Worm (Caenorhabditis elegans) whole organism, L3 larva: ENCODE results near the gene F36H9.2.

Source experiments
- R02D3.7 ChIP-seq: fragments of 150-350 bp; optimal IDR thresholded peaks from 2 replicates; lab custom pipeline; 2014; ENCODE audit warnings: missing biosample characterization, missing genetic modification characterization
- ZK546.5 ChIP-seq: sonication (generic microtip); optimal IDR thresholded peaks from 2 replicates; lab custom pipeline; 2017; ENCODE audit warnings: missing biosample characterization, missing genetic modification characterization
- ama-1 ChIP-seq: fragments of 150-350 bp; optimal IDR thresholded peaks from 2 replicates; lab custom pipeline; 2018
- ceh-16 ChIP-seq: sonication (generic microtip); optimal IDR thresholded peaks from 2 replicates; lab custom pipeline; 2017; ENCODE audit warnings: missing biosample characterization, missing genetic modification characterization
- ceh-28 ChIP-seq: fragments of 150-350 bp; optimal IDR thresholded peaks from 2 replicates; lab custom pipeline; 2014; ENCODE audit warnings: missing biosample characterization, missing genetic modification reagents, missing genetic modification characterization
- ceh-82 ChIP-seq: fragments of 150-350 bp; optimal IDR thresholded peaks from 2 replicates; lab custom pipeline; 2014; ENCODE audit warnings: missing biosample characterization, missing genetic modification characterization
- elt-1 ChIP-seq: fragments of 150-350 bp; optimal IDR thresholded peaks from 2 replicates; lab custom pipeline; 2014; ENCODE audit warnings: missing biosample characterization, missing genetic modification characterization
- elt-2 ChIP-seq: sonication (generic microtip); optimal IDR thresholded peaks from 2 replicates; lab custom pipeline; 2016; ENCODE audit warnings: missing genetic modification reagents, mild to moderate bottlenecking, missing genetic modification characterization, missing compliant biosample characterization
- elt-3 ChIP-seq, 3 experiments: fragments of 150-350 bp in 1 of 3; sonication (generic microtip) in 2 of 3; optimal IDR thresholded peaks; 2 replicates in 2 of 3; 4 replicates in 1 of 3; lab custom pipeline; 2014 to 2017; ENCODE audit warnings: missing biosample characterization in 3 of 3, missing genetic modification characterization in 3 of 3
- eor-1 ChIP-seq, 2 experiments: fragments of 150-350 bp; optimal IDR thresholded peaks; 2 replicates each; lab custom pipeline; 2014 to 2018; ENCODE audit warnings: missing biosample characterization in 2 of 2, missing genetic modification characterization in 2 of 2
- fkh-10 ChIP-seq: sonication (generic microtip); optimal IDR thresholded peaks from 2 replicates; lab custom pipeline; 2017; ENCODE audit warnings: missing biosample characterization, missing genetic modification reagents, missing genetic modification characterization
- fkh-2 ChIP-seq: fragments of 150-350 bp; optimal IDR thresholded peaks from 2 replicates; lab custom pipeline; 2014; ENCODE audit warnings: missing biosample characterization, missing genetic modification reagents, missing genetic modification characterization
- fos-1 ChIP-seq: fragments of 150-350 bp; optimal IDR thresholded peaks from 2 replicates; lab custom pipeline; 2014; ENCODE audit warnings: missing biosample characterization, missing genetic modification characterization
- hmg-11 ChIP-seq: sonication (generic microtip); optimal IDR thresholded peaks from 2 replicates; lab custom pipeline; 2016; ENCODE audit warnings: missing genetic modification characterization, missing compliant biosample characterization
- lin-15B ChIP-seq: fragments of 150-350 bp; optimal IDR thresholded peaks from 2 replicates; lab custom pipeline; 2014; ENCODE audit warnings: missing biosample characterization, missing genetic modification characterization
- lin-39 ChIP-seq: fragments of 150-350 bp; optimal IDR thresholded peaks from 2 replicates; lab custom pipeline; 2018; ENCODE audit warnings: missing biosample characterization, missing genetic modification reagents, missing genetic modification characterization
- lsy-12 ChIP-seq: sonication (generic microtip); optimal IDR thresholded peaks from 2 replicates; lab custom pipeline; 2016; ENCODE audit warnings: mild to moderate bottlenecking, missing genetic modification characterization, missing compliant biosample characterization
- mdl-1 ChIP-seq: fragments of 150-350 bp; optimal IDR thresholded peaks from 2 replicates; lab custom pipeline; 2014; ENCODE audit warnings: missing biosample characterization, missing genetic modification characterization
- nfya-1 ChIP-seq: sonication (generic microtip); optimal IDR thresholded peaks from 2 replicates; lab custom pipeline; 2017; ENCODE audit warnings: missing genetic modification characterization, mild to moderate bottlenecking, missing compliant biosample characterization, antibody characterized with exemption, moderate library complexity; ENCODE audit not compliant: insufficient read depth
- nhr-11 ChIP-seq: fragments of 150-350 bp; optimal IDR thresholded peaks from 2 replicates; lab custom pipeline; 2014; ENCODE audit warnings: missing biosample characterization, missing genetic modification characterization
- nhr-12 ChIP-seq: fragments of 150-350 bp; optimal IDR thresholded peaks from 2 replicates; lab custom pipeline; 2014; ENCODE audit warnings: missing biosample characterization, missing genetic modification characterization
- nhr-23 ChIP-seq: fragments of 150-350 bp; optimal IDR thresholded peaks from 2 replicates; lab custom pipeline; 2014; ENCODE audit warnings: missing biosample characterization, missing genetic modification reagents, missing genetic modification characterization
- nhr-237 ChIP-seq: fragments of 150-350 bp; optimal IDR thresholded peaks from 2 replicates; lab custom pipeline; 2014; ENCODE audit warnings: missing biosample characterization, missing genetic modification characterization
- nhr-25 ChIP-seq: sonication (generic microtip); optimal IDR thresholded peaks from 2 replicates; lab custom pipeline; 2017; ENCODE audit warnings: missing biosample characterization, missing genetic modification characterization
- nhr-28 ChIP-seq: fragments of 150-350 bp; optimal IDR thresholded peaks from 2 replicates; lab custom pipeline; 2014; ENCODE audit warnings: missing biosample characterization, missing genetic modification characterization
- nhr-43 ChIP-seq: sonication (generic microtip); optimal IDR thresholded peaks from 2 replicates; lab custom pipeline; 2016; ENCODE audit warnings: mild to moderate bottlenecking, missing genetic modification characterization, missing compliant biosample characterization; ENCODE audit not compliant: poor library complexity, severe bottlenecking
- nhr-76 ChIP-seq: fragments of 150-350 bp; sonication (generic microtip); optimal IDR thresholded peaks from 5 replicates; lab custom pipeline; 2014; ENCODE audit warnings: missing biosample characterization, missing genetic modification characterization
- nhr-77 ChIP-seq: fragments of 150-350 bp; optimal IDR thresholded peaks from 2 replicates; lab custom pipeline; 2014; ENCODE audit warnings: missing biosample characterization, missing genetic modification characterization
- pha-4 ChIP-seq: fragments of 150-350 bp; optimal IDR thresholded peaks from 2 replicates; lab custom pipeline; 2014; ENCODE audit warnings: missing biosample characterization, missing genetic modification reagents, missing genetic modification characterization
- sea-2 ChIP-seq: fragments of 150-350 bp; sonication (generic microtip); optimal IDR thresholded peaks from 4 replicates; lab custom pipeline; 2014; ENCODE audit warnings: missing biosample characterization, missing genetic modification reagents, missing genetic modification characterization
- skn-1 ChIP-seq: fragments of 150-350 bp; optimal IDR thresholded peaks from 2 replicates; lab custom pipeline; 2014; ENCODE audit warnings: missing biosample characterization, missing genetic modification characterization
- snpc-4 ChIP-seq: fragments of 150-350 bp; optimal IDR thresholded peaks from 2 replicates; lab custom pipeline; 2014; ENCODE audit warnings: missing biosample characterization, missing genetic modification characterization
- unc-39 ChIP-seq: sonication (generic microtip); optimal IDR thresholded peaks from 4 replicates; lab custom pipeline; 2017; ENCODE audit warnings: missing biosample characterization, missing genetic modification characterization
- unc-62 ChIP-seq: fragments of 150-350 bp; sonication (generic microtip); optimal IDR thresholded peaks from 4 replicates; lab custom pipeline; 2014; ENCODE audit warnings: missing biosample characterization, missing genetic modification reagents, missing genetic modification characterization
- zag-1 ChIP-seq: fragments of 150-350 bp; optimal IDR thresholded peaks from 2 replicates; lab custom pipeline; 2014; ENCODE audit warnings: missing biosample characterization, missing genetic modification characterization
- ztf-11 ChIP-seq: fragments of 150-350 bp; optimal IDR thresholded peaks from 2 replicates; lab custom pipeline; 2014; ENCODE audit warnings: missing biosample characterization, missing genetic modification characterization
- ztf-4 ChIP-seq: fragments of 150-350 bp; optimal IDR thresholded peaks from 2 replicates; lab custom pipeline; 2014; ENCODE audit warnings: missing biosample characterization, missing genetic modification characterization

The F36H9.2 gene

DNA sequence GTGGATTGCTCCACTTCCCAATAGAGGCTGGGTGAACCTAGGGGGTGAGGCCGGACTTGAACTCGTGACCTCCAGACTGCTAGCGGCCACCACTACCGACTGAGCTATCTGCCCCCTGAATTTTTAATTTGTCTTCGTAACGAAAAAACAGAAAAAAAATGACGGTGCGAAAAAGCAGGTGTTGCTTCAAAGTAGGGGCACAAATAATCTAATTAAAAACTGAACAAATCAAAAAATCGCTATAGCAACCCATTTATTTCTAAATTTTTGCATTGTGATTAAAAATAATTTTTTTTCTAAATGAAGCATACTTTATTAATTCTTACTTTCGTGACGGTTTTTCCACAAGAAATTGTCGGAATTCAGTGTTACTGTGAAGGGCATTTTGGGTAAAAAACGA is 9.6 kb downstream of the F36H9.2 start, which contains the start of gene F36H9.10:
Gene F36H9.10 (plus strand): TSS at position 301 of the 400 bp plus-strand sequence.
- TF ChIP-seq fos-1 (no peak), ceh-82 (tag; lab: Kevin White, UChicago) (no peak), lin-39 (tag; lab: Kevin White, UChicago) (no peak), ztf-11 (tag; lab: Kevin White, UChicago) (no peak), hmg-11 (tag; lab: Kevin White, UChicago) (no peak), snpc-4 (tag; lab: Kevin White, UChicago) (no peak), mdl-1 (tag; lab: Kevin White, UChicago) (no peak), nhr-28 (tag; lab: Kevin White, UChicago) (no peak), nhr-25 (no peak), nhr-76 (no peak), fkh-2 (no peak), skn-1 (tag; lab: Kevin White, UChicago) (no peak), nhr-43 (no peak), unc-62 (no peak), nhr-23 (no peak), ZK546.5 (tag; lab: Kevin White, UChicago) (no peak), nhr-12 (tag; lab: Kevin White, UChicago) (no peak)

DNA sequence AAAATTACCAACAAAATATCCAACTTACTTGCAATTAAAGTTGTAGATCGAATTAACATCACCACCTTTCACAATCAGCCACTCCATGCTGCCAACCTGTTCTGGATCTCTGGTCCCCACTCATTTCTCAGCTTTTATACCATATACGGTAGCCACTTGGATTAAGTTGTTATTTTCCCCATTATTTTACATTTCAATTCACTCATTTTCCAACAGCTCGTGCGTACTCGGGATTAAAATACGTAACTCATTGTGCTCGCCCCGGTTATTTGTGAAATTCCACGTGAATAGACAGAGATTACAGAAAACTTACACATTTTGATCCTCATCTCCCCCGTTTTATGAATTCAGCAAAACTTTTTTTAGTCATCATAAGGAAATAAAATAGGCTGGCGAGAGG is 14.8 kb downstream of the F36H9.2 start, which contains the start of gene srt-41:
Gene srt-41 (minus strand): TSS at position 101 of the 400 bp plus-strand sequence.
- TF ChIP-seq ztf-4 (no peak), lsy-12 (tag; lab: Kevin White, UChicago) (no peak), nfya-1 (tag; lab: Kevin White, UChicago) (no peak), ztf-11 (tag; lab: Kevin White, UChicago) (no peak), nhr-76 (no peak), ZK546.5 (tag; lab: Kevin White, UChicago) (no peak), mdl-1 (tag; lab: Kevin White, UChicago) (no peak), ceh-28 (tag; lab: Kevin White, UChicago) (no peak), lin-15B (tag; lab: Kevin White, UChicago) (no peak), elt-3 (tag; optimal IDR thresholded peaks at IDR 0.05; lab: Kevin White, UChicago) (no peak), lin-39 (tag; lab: Kevin White, UChicago) (no peak), nhr-77 (tag; lab: Kevin White, UChicago) (no peak), zag-1 (tag; lab: Kevin White, UChicago) (no peak), elt-1 (no peak), fkh-10 (GFP tag; lab: Kevin White, UChicago) (no peak), hmg-11 (tag; lab: Kevin White, UChicago) (no peak)
- TF ChIP-seq, all 47 proteins: peak for 0

DNA sequence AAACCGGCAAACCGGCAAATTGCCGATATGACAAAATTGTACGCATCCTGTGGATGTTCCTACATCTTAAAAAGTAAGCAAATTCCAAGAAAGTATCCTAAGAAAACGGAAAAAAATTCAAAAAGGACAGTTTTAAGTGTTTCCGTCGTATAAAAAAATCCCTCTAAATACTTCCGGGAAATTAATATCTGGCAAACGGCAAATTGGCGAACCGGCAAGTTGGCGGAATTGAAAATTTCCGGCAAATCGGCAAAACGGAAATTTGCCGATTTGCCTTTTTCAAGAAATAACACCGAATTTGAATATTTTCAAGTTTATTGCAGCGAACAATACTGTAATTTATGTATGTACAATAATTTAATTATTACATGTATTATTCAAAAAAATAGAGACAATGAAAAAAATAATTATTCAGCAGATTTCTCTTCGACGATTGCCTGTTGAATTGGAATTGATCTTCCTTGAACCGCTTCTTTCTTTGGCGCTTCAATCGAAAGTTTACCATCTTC is 15.8 kb downstream of the F36H9.2 start:
- TF ChIP-seq skn-1 (tag; lab: Kevin White, UChicago) (no peak), nhr-28 (tag; lab: Kevin White, UChicago) (no peak), hmg-11 (tag; lab: Kevin White, UChicago) (no peak), pha-4 (tag; lab: Kevin White, UChicago) (peak; percentile 37), R02D3.7 (tag; lab: Kevin White, UChicago) (no peak), ceh-16 (tag; lab: Kevin White, UChicago) (no peak), ama-1 (lab: Kevin White, UChicago) (peak; percentile 92), nhr-25 (no peak), elt-2 (tag; lab: Kevin White, UChicago) (no peak), nfya-1 (tag; lab: Kevin White, UChicago) (peak; percentile 12), unc-39 (tag; lab: Kevin White, UChicago) (no peak), fkh-10 (GFP tag; lab: Kevin White, UChicago) (no peak)

DNA sequence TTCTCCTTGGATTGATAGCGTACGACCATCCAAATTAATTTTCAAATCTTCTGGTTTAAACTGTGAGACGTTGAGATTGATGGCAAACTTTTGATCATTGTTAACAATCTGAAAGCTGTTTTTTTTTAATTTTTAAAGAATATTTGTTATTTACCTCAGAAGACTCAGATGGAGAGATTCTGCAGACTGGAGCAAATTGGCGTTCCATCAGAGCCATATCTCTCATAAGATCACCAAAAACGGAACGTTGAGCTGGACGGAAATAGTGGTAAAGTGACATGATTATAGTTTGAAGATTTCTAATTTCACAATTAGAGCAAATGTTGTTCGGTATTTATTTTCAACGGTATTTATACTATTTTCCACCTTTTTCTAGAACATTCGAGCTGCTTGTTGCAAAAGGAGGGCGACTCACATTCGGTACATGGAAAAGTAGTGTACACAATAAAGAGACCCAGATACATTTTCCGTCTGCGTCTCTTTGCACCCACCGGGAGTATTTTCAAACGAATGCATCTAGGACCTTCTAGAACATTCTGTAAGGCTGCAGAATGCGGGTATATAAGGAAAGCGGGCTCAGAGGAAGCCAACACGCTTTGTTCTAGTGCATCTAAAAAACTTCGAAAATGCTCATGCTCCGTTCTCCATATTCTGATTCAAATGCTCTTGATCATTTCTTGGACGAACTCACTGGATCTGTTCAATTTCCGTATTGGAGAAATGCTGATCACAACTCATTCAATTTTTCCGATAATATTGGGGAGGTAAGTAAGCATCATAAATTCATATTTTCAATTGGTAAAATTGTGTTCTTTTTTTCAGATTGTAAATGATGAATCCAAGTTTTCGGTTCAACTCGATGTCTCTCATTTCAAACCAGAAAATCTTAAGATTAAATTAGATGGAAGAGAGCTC is 16.6 kb downstream of the F36H9.2 start, which contains the start of the genes hsp-16.2 and hsp-16.41:
Gene hsp-16.2 (minus strand): TSS at position 313 of the 915 bp plus-strand sequence.
Gene hsp-16.41 (plus strand): TSS at position 534 of the 915 bp plus-strand sequence.
- TF ChIP-seq nfya-1 (tag; lab: Kevin White, UChicago) (peak; percentile 81), lsy-12 (tag; lab: Kevin White, UChicago) (peak; percentile 46), skn-1 (tag; lab: Kevin White, UChicago) (peak; percentile 40), lin-39 (tag; lab: Kevin White, UChicago) (peak; percentile 49), nhr-237 (no peak), nhr-11 (tag; lab: Kevin White, UChicago) (no peak), eor-1 (tag; optimal IDR thresholded peaks at IDR 0.05; lab: Kevin White, UChicago) (peak in 1 of 2 experiments; percentile 69), hmg-11 (tag; lab: Kevin White, UChicago) (peak; percentile 29), nhr-25 (peak; percentile 6), sea-2 (GFP tag; lab: Kevin White, UChicago) (peak; percentile 65), elt-2 (tag; lab: Kevin White, UChicago) (peak; percentile 28), pha-4 (tag; lab: Kevin White, UChicago) (peak; percentile 62), R02D3.7 (tag; lab: Kevin White, UChicago) (no peak), ama-1 (lab: Kevin White, UChicago) (peak; percentile 95)
- TF ChIP-seq, all 47 proteins: peak for 11
